Fruit fly (Drosophila melanogaster) whole organism, pupa: ENCODE data around the gene t-Grip84.
A peak's percentile ranks its signal among the peaks of the same experiment; 100 is the strongest.

Experiments
- CG10348 ChIP-seq: fragments of 200-800 bp; sonication (Bioruptor generic); IDR thresholded peaks from 2 replicates; pipeline ENCODE4 v1.3.6; 2022; ENCODE audit warnings: missing biosample characterization, missing genetic modification characterization
- CG12605 ChIP-seq: fragments of 200-800 bp; sonication (Bioruptor generic); IDR thresholded peaks from 2 replicates; pipeline ENCODE4 v1.3.6; 2022; ENCODE audit warnings: missing biosample characterization, missing genetic modification characterization
- CG13204 ChIP-seq: fragments of 200-800 bp; sonication (Bioruptor generic); optimal IDR thresholded peaks from 2 replicates; lab custom pipeline; 2018; ENCODE audit warnings: missing biosample characterization, mild to moderate bottlenecking, missing genetic modification characterization, moderate library complexity
- CG14655 ChIP-seq: fragments of 200-800 bp; sonication (Bioruptor generic); optimal IDR thresholded peaks from 3 replicates; lab custom pipeline; 2017; ENCODE audit warnings: mild to moderate bottlenecking, missing biosample characterization, missing genetic modification reagents, missing genetic modification characterization
- CG15710 ChIP-seq: fragments of 200-800 bp; sonication (Bioruptor generic); optimal IDR thresholded peaks from 2 replicates; lab custom pipeline; 2018; ENCODE audit warnings: missing biosample characterization, mild to moderate bottlenecking, missing genetic modification characterization, moderate library complexity
- CG17806 ChIP-seq: fragments of 200-800 bp; sonication (Bioruptor generic); optimal IDR thresholded peaks from 2 replicates; lab custom pipeline; 2018; ENCODE audit warnings: missing biosample characterization, mild to moderate bottlenecking, missing genetic modification characterization, moderate library complexity
- CG32121 ChIP-seq: fragments of 200-800 bp; sonication (Bioruptor generic); IDR thresholded peaks from 2 replicates; pipeline ENCODE4 v1.3.6; 2022; ENCODE audit warnings: missing biosample characterization, missing genetic modification characterization
- CG34367 ChIP-seq: fragments of 200-800 bp; sonication (Bioruptor generic); optimal IDR thresholded peaks from 2 replicates; lab custom pipeline; 2018; ENCODE audit warnings: missing biosample characterization, mild to moderate bottlenecking, missing genetic modification characterization
- CG4496 ChIP-seq: fragments of 200-800 bp; sonication (Bioruptor generic); IDR thresholded peaks from 3 replicates; pipeline ENCODE4 v1.3.6; 2022; ENCODE audit warnings: missing biosample characterization, missing genetic modification characterization
- CG8159 ChIP-seq: fragments of 200-800 bp; sonication (Bioruptor generic); optimal IDR thresholded peaks from 3 replicates; lab custom pipeline; 2018; ENCODE audit warnings: missing biosample characterization, mild to moderate bottlenecking, missing genetic modification characterization, moderate library complexity
- CG8301 ChIP-seq: fragments of 200-800 bp; sonication (Bioruptor generic); optimal IDR thresholded peaks from 2 replicates; lab custom pipeline; 2018; ENCODE audit warnings: missing biosample characterization, mild to moderate bottlenecking, missing genetic modification characterization
- CG9948 ChIP-seq: fragments of 200-800 bp; sonication (Bioruptor generic); optimal IDR thresholded peaks from 2 replicates; lab custom pipeline; 2018; ENCODE audit warnings: missing biosample characterization, mild to moderate bottlenecking, missing genetic modification characterization, moderate library complexity
- D1 ChIP-seq: fragments of 200-800 bp; sonication (Bioruptor generic); optimal IDR thresholded peaks from 2 replicates; lab custom pipeline; 2018; ENCODE audit warnings: missing biosample characterization, mild to moderate bottlenecking, missing genetic modification characterization, moderate library complexity
- EcR ChIP-seq: fragments of 200-800 bp; sonication (Bioruptor generic); optimal IDR thresholded peaks from 3 replicates; lab custom pipeline; 2019; ENCODE audit warnings: missing biosample characterization, missing genetic modification characterization, mild to moderate bottlenecking, moderate library complexity, missing genetic modification reagents
- Ets98B ChIP-seq: fragments of 200-800 bp; sonication (Bioruptor generic); IDR thresholded peaks from 2 replicates; pipeline ENCODE4 v1.3.6; 2022; ENCODE audit warnings: missing biosample characterization, missing genetic modification characterization
- Pif1A ChIP-seq: fragments of 200-800 bp; sonication (Bioruptor generic); optimal IDR thresholded peaks from 3 replicates; lab custom pipeline; 2016; ENCODE audit warnings: missing biosample characterization, missing genetic modification characterization
- Pif1B ChIP-seq: fragments of 200-800 bp; sonication (Bioruptor generic); optimal IDR thresholded peaks from 3 replicates; lab custom pipeline; 2016; ENCODE audit warnings: missing biosample characterization, missing genetic modification characterization
- Snoo ChIP-seq: fragments of 200-800 bp; sonication (Bioruptor generic); optimal IDR thresholded peaks from 3 replicates; lab custom pipeline; 2017; ENCODE audit warnings: missing biosample characterization, mild to moderate bottlenecking, missing genetic modification characterization, inconsistent platforms
- fd96Ca ChIP-seq: fragments of 200-800 bp; sonication (Bioruptor generic); IDR thresholded peaks from 3 replicates; pipeline ENCODE4 v1.3.6; 2022; ENCODE audit warnings: missing biosample characterization, missing genetic modification characterization
- gl ChIP-seq: fragments of 200-800 bp; sonication (Bioruptor generic); optimal IDR thresholded peaks from 2 replicates; lab custom pipeline; 2018; ENCODE audit warnings: missing biosample characterization, mild to moderate bottlenecking, missing genetic modification characterization
- rn ChIP-seq: fragments of 200-800 bp; sonication (Bioruptor generic); IDR thresholded peaks from 2 replicates; pipeline ENCODE4 v1.3.6; 2022; ENCODE audit warnings: missing biosample characterization, missing genetic modification characterization

Gene t-Grip84

DNA sequence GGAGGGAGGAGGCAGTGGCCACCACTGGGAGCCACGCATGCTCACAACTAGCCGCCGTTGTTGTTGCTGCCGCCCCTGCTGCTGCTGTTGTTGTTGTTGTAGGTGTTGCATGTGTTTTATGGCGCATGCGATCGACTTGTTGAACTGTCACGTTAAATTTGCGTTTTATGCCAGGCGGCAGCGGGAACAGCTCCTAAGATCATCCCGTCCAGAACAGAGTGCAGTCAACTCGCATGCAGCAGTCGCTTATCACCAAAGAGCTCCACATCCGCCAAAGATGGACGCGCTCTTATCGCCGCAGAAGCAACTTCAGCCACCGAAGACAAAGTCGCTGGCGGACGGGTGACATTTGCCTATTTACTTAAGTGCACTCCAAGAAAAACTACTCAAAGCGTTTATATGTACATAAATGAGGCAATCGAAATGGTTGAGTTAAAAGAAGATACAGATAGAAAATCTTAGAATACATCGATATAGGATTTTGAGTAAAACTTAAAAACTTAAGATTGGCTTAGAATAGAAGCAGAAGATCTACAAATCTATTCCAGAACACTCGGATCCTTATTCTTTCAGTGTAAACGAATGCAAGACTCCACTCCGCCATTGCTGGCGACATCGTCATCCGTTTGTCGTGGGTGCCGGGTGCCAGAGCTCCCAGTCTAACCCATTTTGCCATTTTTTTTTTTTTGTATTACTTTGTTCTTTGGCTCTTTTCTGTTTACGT is 41.9 kb upstream of the t-Grip84 start:
- TF ChIP-seq gl (no peak), fd96Ca (GFP tag; lab: Robert Waterston, UW) (peak; percentile 49; the same call in 1 of the 3 replicates), CG14655 (GFP tag; lab: Kevin White, UChicago) (peak; percentile 79), EcR (GFP tag; lab: Kevin White, UChicago) (peak; percentile 66), CG12605 (GFP tag; lab: Robert Waterston, UW) (no peak), CG32121 (GFP tag; lab: Robert Waterston, UW) (peak; percentile 77), Snoo (tag; lab: Kevin White, UChicago) (no peak), CG8301 (tag; lab: Kevin White, UChicago) (peak; percentile 73), CG9948 (tag; lab: Kevin White, UChicago) (peak; percentile 56), rn (GFP tag; lab: Robert Waterston, UW) (peak; percentile 49; the same call in 1 of the 2 replicates), CG10348 (GFP tag; lab: Robert Waterston, UW) (no peak), CG17806 (peak; percentile 69), Ets98B (GFP tag; lab: Robert Waterston, UW) (peak; percentile 76), CG15710 (tag; lab: Kevin White, UChicago) (peak; percentile 57), Pif1B (GFP tag; lab: Kevin White, UChicago) (no peak), CG13204 (GFP tag; lab: Kevin White, UChicago) (peak; percentile 21), CG4496 (GFP tag; lab: Robert Waterston, UW) (peak; percentile 70), CG34367 (peak; percentile 50), D1 (tag; lab: Kevin White, UChicago) (no peak), Pif1A (peak; percentile 59), CG8159 (tag; lab: Kevin White, UChicago) (peak; percentile 69)

DNA sequence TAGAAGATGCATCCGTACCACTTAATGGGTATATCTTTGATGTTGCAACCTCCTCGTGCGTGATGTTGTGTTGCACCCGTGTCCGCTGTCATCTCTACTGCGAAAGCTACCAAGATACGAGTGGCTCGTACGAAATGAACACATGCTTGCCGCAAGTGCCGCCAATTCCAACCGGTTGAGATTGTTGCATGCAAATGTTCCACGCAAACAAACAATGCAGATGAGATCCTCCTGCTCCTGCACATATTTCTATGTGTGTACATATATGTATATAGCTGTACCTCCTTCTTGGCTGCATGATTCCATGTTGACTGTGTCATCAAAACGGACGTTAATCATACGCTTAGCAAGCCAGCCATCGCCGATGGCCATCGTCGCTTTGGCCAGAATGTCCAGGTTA is 39.2 kb upstream of the t-Grip84 start:
- TF ChIP-seq CG13204 (GFP tag; lab: Kevin White, UChicago) (no peak), Pif1A (no peak), CG9948 (tag; lab: Kevin White, UChicago) (no peak), CG17806 (no peak), CG34367 (no peak), CG12605 (GFP tag; lab: Robert Waterston, UW) (no peak), CG8301 (tag; lab: Kevin White, UChicago) (no peak), CG32121 (GFP tag; lab: Robert Waterston, UW) (no peak), Ets98B (GFP tag; lab: Robert Waterston, UW) (no peak), CG15710 (tag; lab: Kevin White, UChicago) (no peak), D1 (tag; lab: Kevin White, UChicago) (no peak), CG4496 (GFP tag; lab: Robert Waterston, UW) (no peak), rn (GFP tag; lab: Robert Waterston, UW) (no peak), EcR (GFP tag; lab: Kevin White, UChicago) (no peak), CG14655 (GFP tag; lab: Kevin White, UChicago) (no peak)

DNA sequence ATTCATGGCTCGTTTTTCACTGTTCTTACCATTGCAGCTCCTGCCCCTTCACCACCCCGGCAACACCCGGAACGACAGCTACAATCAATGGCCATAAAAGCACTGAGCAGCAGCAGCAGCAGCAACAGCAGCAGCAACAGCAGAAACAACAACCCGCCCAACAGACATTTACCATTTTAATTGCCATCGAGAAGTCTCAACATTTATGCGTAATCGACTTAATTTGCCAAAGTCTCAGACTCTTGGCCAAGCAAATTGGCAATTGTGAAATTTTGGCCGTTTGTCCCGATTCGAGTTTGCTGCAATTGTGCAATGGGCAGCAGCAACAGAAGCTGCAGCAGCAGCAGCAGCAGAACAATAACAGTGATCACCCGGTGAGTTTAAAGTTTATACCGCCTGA is 33.8 kb upstream of the t-Grip84 start:
- TF ChIP-seq CG12605 (GFP tag; lab: Robert Waterston, UW), result no peak

DNA sequence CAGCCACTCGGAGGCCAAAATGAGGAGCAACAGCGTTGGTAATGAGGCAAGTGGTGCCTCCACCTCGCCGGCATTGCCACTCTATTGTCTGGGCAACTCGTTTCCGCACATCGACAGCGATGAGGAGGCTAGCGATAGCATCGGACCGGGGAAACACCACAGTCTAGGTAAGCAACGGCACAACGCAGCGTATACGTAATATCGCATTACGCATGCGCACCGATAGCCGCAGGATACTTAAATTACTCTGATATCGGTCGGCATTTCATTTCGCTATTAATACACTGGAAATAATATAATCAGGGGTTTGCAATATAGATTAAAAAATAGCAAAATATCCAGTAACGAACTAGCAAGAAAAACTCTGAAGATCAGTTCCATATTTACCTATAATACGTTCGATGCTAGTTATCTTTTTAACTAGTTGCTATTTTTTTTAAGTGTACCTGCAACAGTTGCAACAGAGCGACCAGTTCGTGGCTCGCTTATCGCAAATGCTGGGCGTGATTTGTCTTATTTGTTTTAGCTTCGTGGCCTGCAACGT is 26.7 kb upstream of the t-Grip84 start:
- TF ChIP-seq CG9948 (tag; lab: Kevin White, UChicago), result no peak
- peak; percentile 78 for TF ChIP-seq fd96Ca (GFP tag; lab: Robert Waterston, UW)
- no peak; the same call in 1 of the 2 replicates for TF ChIP-seq rn (GFP tag; lab: Robert Waterston, UW)
- TF ChIP-seq Ets98B (GFP tag; lab: Robert Waterston, UW), result peak; percentile 53
- peak; percentile 56 for TF ChIP-seq CG14655 (GFP tag; lab: Kevin White, UChicago)
- TF ChIP-seq CG15710 (tag; lab: Kevin White, UChicago), result no peak
- peak; percentile 60 for TF ChIP-seq CG8301 (tag; lab: Kevin White, UChicago)
- TF ChIP-seq CG4496 (GFP tag; lab: Robert Waterston, UW), result peak; percentile 80
- TF ChIP-seq D1 (tag; lab: Kevin White, UChicago), result no peak
- peak; percentile 73 for TF ChIP-seq CG12605 (GFP tag; lab: Robert Waterston, UW)
- TF ChIP-seq CG8159 (tag; lab: Kevin White, UChicago), result peak; percentile 0
- peak; percentile 40 for TF ChIP-seq Pif1A
- peak; percentile 86 for TF ChIP-seq CG32121 (GFP tag; lab: Robert Waterston, UW)
- TF ChIP-seq Snoo (tag; lab: Kevin White, UChicago), result no peak
- no peak for TF ChIP-seq Pif1B (GFP tag; lab: Kevin White, UChicago)
- peak; percentile 16 for TF ChIP-seq CG17806
- TF ChIP-seq CG13204 (GFP tag; lab: Kevin White, UChicago), result no peak
- no peak for TF ChIP-seq CG10348 (GFP tag; lab: Robert Waterston, UW)
- TF ChIP-seq CG34367, result no peak
- no peak for TF ChIP-seq EcR (GFP tag; lab: Kevin White, UChicago)
- TF ChIP-seq gl, result no peak

DNA sequence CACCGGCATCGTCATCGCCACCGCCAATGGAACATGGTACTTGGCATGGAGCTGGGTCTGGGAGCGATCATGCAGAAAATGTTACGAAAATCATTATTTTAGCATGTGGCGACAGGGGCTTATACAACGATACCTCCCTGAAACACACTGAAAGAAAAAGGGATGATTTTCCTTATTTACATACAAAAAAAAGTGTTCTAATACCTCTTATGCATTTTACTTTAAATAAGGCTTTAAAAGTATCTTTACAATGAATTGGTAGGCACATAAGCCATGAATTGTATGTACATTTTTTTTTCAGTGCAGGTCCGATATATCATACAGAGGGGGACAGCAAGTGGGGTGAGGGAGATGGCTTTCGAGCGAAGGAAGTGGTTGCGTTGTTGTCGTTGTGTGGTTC is 23.4 kb upstream of the t-Grip84 start:
- TF ChIP-seq CG15710 (tag; lab: Kevin White, UChicago) (peak; percentile 63), CG10348 (GFP tag; lab: Robert Waterston, UW) (0 out of 2 replicates have a peak, but pooled peaks have one; percentile 11), CG8301 (tag; lab: Kevin White, UChicago) (peak; percentile 57), CG14655 (GFP tag; lab: Kevin White, UChicago) (peak; percentile 55), CG32121 (GFP tag; lab: Robert Waterston, UW) (0 out of 2 replicates have a peak, but pooled peaks have one; percentile 35), rn (GFP tag; lab: Robert Waterston, UW) (no peak), CG17806 (peak; percentile 75), EcR (GFP tag; lab: Kevin White, UChicago) (no peak), fd96Ca (GFP tag; lab: Robert Waterston, UW) (no peak), Ets98B (GFP tag; lab: Robert Waterston, UW) (peak; percentile 35; the same call in 1 of the 2 replicates), CG12605 (GFP tag; lab: Robert Waterston, UW) (0 out of 2 replicates have a peak, but pooled peaks have one; percentile 38), gl (peak; percentile 22), CG9948 (tag; lab: Kevin White, UChicago) (peak; percentile 73), Pif1B (GFP tag; lab: Kevin White, UChicago) (peak; percentile 49), Snoo (tag; lab: Kevin White, UChicago) (peak; percentile 56), Pif1A (peak; percentile 68), CG13204 (GFP tag; lab: Kevin White, UChicago) (peak; percentile 19), D1 (tag; lab: Kevin White, UChicago) (no peak), CG4496 (GFP tag; lab: Robert Waterston, UW) (peak; percentile 70; the same call in 2 of the 3 replicates), CG8159 (tag; lab: Kevin White, UChicago) (peak; percentile 75), CG34367 (peak; percentile 46)
